Worm (Caenorhabditis elegans) whole organism, L2 larva: Measurements from ENCODE around the gene C16C8.17.

ENCODE experiments used
- F13H6.1 ChIP-seq: sonication (generic microtip); optimal IDR thresholded peaks from 2 replicates; lab custom pipeline; 2016; ENCODE audit warnings: missing genetic modification characterization, missing compliant biosample characterization
- R02D3.7 ChIP-seq: fragments of 150-350 bp; optimal IDR thresholded peaks from 2 replicates; lab custom pipeline; 2014; ENCODE audit warnings: missing biosample characterization, missing genetic modification characterization
- ama-1 ChIP-seq: fragments of 150-350 bp; optimal IDR thresholded peaks from 2 replicates; lab custom pipeline; 2018; ENCODE audit warnings: inconsistent platforms
- ceh-82 ChIP-seq: fragments of 150-350 bp; optimal IDR thresholded peaks from 2 replicates; lab custom pipeline; 2014; ENCODE audit warnings: missing biosample characterization, missing genetic modification characterization
- dmd-4 ChIP-seq: sonication (generic microtip); optimal IDR thresholded peaks from 2 replicates; lab custom pipeline; 2017; ENCODE audit warnings: missing biosample characterization, missing genetic modification characterization
- lin-11 ChIP-seq: fragments of 150-350 bp; sonication (generic microtip); optimal IDR thresholded peaks from 2 replicates; lab custom pipeline; 2014; ENCODE audit warnings: missing biosample characterization, missing genetic modification characterization, inconsistent platforms, mixed read lengths
- lin-39 ChIP-seq: fragments of 150-350 bp; optimal IDR thresholded peaks from 2 replicates; lab custom pipeline; 2014; ENCODE audit warnings: missing biosample characterization, missing genetic modification reagents, missing genetic modification characterization
- nhr-25 ChIP-seq: fragments of 150-350 bp; sonication (generic microtip); optimal IDR thresholded peaks from 3 replicates; lab custom pipeline; 2014; ENCODE audit warnings: missing biosample characterization, missing genetic modification characterization
- sem-4 ChIP-seq: fragments of 150-350 bp; optimal IDR thresholded peaks from 2 replicates; lab custom pipeline; 2014; ENCODE audit warnings: missing biosample characterization, missing genetic modification reagents, missing genetic modification characterization
- snpc-4 ChIP-seq: fragments of 150-350 bp; optimal IDR thresholded peaks from 2 replicates; lab custom pipeline; 2014; ENCODE audit warnings: missing biosample characterization, missing genetic modification characterization
- unc-62 ChIP-seq: fragments of 150-350 bp; optimal IDR thresholded peaks from 2 replicates; lab custom pipeline; 2014; ENCODE audit warnings: missing biosample characterization, missing genetic modification reagents, missing genetic modification characterization

DNA sequence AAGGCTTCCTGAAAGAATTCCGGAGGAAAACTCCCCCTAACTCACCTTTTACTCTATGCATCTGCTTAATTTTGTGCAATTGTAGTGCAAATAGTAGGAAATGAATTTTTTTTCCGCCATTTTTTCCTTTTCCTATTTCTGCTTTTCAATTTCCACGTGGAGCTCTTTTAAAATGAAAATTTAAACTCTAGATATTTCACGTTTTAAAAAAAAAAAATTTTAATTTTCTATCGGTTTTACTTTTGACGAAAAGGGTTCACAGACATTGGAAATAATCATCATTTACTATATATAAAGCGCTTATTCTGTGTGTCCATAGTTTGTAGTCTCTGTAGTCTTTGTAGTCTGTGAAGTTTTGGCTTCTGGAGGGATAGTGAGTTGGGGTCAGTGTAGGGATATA is 41.0 kb downstream of the C16C8.17 start, which contains the start of gene Y49F6B.8:
- TF ChIP-seq dmd-4 (tag; lab: Kevin White, UChicago) = no peak
- no peak for TF ChIP-seq sem-4
- no peak for TF ChIP-seq unc-62 (GFP tag; lab: Kevin White, UChicago)
- no peak for TF ChIP-seq snpc-4
- no peak for TF ChIP-seq ceh-82 (tag; lab: Kevin White, UChicago)
- no peak for TF ChIP-seq lin-11
- TF ChIP-seq nhr-25 = no peak
- TF ChIP-seq ama-1 = no peak
- TF ChIP-seq F13H6.1 (tag; lab: Kevin White, UChicago) = no peak
- TF ChIP-seq R02D3.7 (tag; lab: Kevin White, UChicago) = no peak
- TF ChIP-seq lin-39 (tag; lab: Kevin White, UChicago) = no peak
